Fruit fly (Drosophila melanogaster) whole organism, embryonic: Measurements from ENCODE around the gene CG14655.

ENCODE experiments used
- Abd-B ChIP-seq: fragments of 200-800 bp; sonication (Bioruptor generic); optimal IDR thresholded peaks from 2 replicates; lab custom pipeline; 2018; ENCODE audit warnings: missing biosample characterization, mild to moderate bottlenecking, missing genetic modification characterization, moderate library complexity
- Antp ChIP-seq: fragments of 200-800 bp; sonication (Bioruptor generic); optimal IDR thresholded peaks from 3 replicates; lab custom pipeline; 2016; ENCODE audit warnings: missing biosample characterization, missing genetic modification characterization
- CG11093 ChIP-seq: fragments of 200-800 bp; sonication (Bioruptor generic); IDR thresholded peaks from 3 replicates; pipeline ENCODE4 v1.3.6; 2022; ENCODE audit warnings: missing biosample characterization, missing genetic modification characterization
- CG11504 ChIP-seq: fragments of 200-800 bp; sonication (Bioruptor generic); optimal IDR thresholded peaks from 3 replicates; lab custom pipeline; 2019; ENCODE audit warnings: missing biosample characterization, mild to moderate bottlenecking, missing genetic modification characterization, moderate library complexity
- CG13424 ChIP-seq: fragments of 200-800 bp; sonication (Bioruptor generic); optimal IDR thresholded peaks from 2 replicates; lab custom pipeline; 2019; ENCODE audit warnings: missing biosample characterization, mild to moderate bottlenecking, missing genetic modification characterization, moderate library complexity
- CG15514 ChIP-seq: fragments of 200-800 bp; sonication (Bioruptor generic); optimal IDR thresholded peaks from 3 replicates; lab custom pipeline; 2017; ENCODE audit warnings: missing biosample characterization, missing genetic modification characterization, mild to moderate bottlenecking, moderate library complexity, missing genetic modification reagents
- CG15696 ChIP-seq: fragments of 200-800 bp; sonication (Bioruptor generic); optimal IDR thresholded peaks from 2 replicates; lab custom pipeline; 2019; ENCODE audit warnings: missing biosample characterization, mild to moderate bottlenecking, missing genetic modification characterization, moderate library complexity
- CG17328 ChIP-seq: fragments of 200-800 bp; sonication (Bioruptor generic); IDR thresholded peaks from 2 replicates; pipeline ENCODE4 v1.3.6; 2022; ENCODE audit warnings: missing biosample characterization, missing genetic modification characterization
- CG18764 ChIP-seq: fragments of 200-800 bp; sonication (Bioruptor generic); optimal IDR thresholded peaks from 3 replicates; lab custom pipeline; 2016; ENCODE audit warnings: missing biosample characterization, missing genetic modification characterization
- CG2120 ChIP-seq: fragments of 200-800 bp; sonication (Bioruptor generic); optimal IDR thresholded peaks from 3 replicates; lab custom pipeline; 2016; ENCODE audit warnings: missing biosample characterization, missing genetic modification characterization
- CG2678 ChIP-seq: fragments of 200-800 bp; sonication (Bioruptor generic); optimal IDR thresholded peaks from 3 replicates; lab custom pipeline; 2019; ENCODE audit warnings: missing biosample characterization, mild to moderate bottlenecking, missing genetic modification characterization, moderate library complexity
- CG31365 ChIP-seq: fragments of 200-800 bp; sonication (Bioruptor generic); optimal IDR thresholded peaks from 2 replicates; lab custom pipeline; 2018; ENCODE audit warnings: missing biosample characterization, mild to moderate bottlenecking, missing genetic modification characterization
- CG32767 ChIP-seq: fragments of 200-800 bp; sonication (Bioruptor generic); IDR thresholded peaks from 2 replicates; pipeline ENCODE4 v1.3.6; 2022; ENCODE audit warnings: missing biosample characterization, missing genetic modification characterization
- CG4328 ChIP-seq: fragments of 200-800 bp; sonication (Bioruptor generic); optimal IDR thresholded peaks from 3 replicates; lab custom pipeline; 2017; ENCODE audit warnings: missing biosample characterization, missing genetic modification reagents, missing genetic modification characterization
- CG7786 ChIP-seq: fragments of 200-800 bp; sonication (Bioruptor generic); optimal IDR thresholded peaks from 2 replicates; lab custom pipeline; 2016; ENCODE audit warnings: missing biosample characterization, missing genetic modification characterization
- CG7987 ChIP-seq: fragments of 200-800 bp; sonication (Bioruptor generic); optimal IDR thresholded peaks from 2 replicates; lab custom pipeline; 2018; ENCODE audit warnings: missing biosample characterization, mild to moderate bottlenecking, missing genetic modification characterization, moderate library complexity
- CG8388 ChIP-seq: fragments of 200-800 bp; sonication (Bioruptor generic); optimal IDR thresholded peaks from 2 replicates; lab custom pipeline; 2019; ENCODE audit warnings: missing biosample characterization, mild to moderate bottlenecking, missing genetic modification characterization, moderate library complexity
- CG9817 ChIP-seq: fragments of 200-800 bp; sonication (Bioruptor generic); optimal IDR thresholded peaks from 2 replicates; lab custom pipeline; 2018; ENCODE audit warnings: missing biosample characterization, mild to moderate bottlenecking, missing genetic modification characterization, moderate library complexity
- D19A ChIP-seq: fragments of 200-800 bp; optimal IDR thresholded peaks from 3 replicates; lab custom pipeline; 2019; ENCODE audit warnings: missing biosample characterization, mild to moderate bottlenecking, missing genetic modification characterization, moderate library complexity
- Dip2 ChIP-seq: fragments of 200-800 bp; sonication (Bioruptor generic); IDR thresholded peaks from 2 replicates; pipeline ENCODE4 v1.3.6; 2022; ENCODE audit warnings: missing biosample characterization, missing genetic modification characterization
- Ets97D ChIP-seq: fragments of 200-800 bp; sonication (Bioruptor generic); optimal IDR thresholded peaks from 3 replicates; lab custom pipeline; 2016; ENCODE audit warnings: missing biosample characterization, missing genetic modification characterization
- Gug ChIP-seq: fragments of 200-800 bp; sonication (Bioruptor generic); IDR thresholded peaks from 4 replicates; pipeline ENCODE4 v1.3.6; 2022; ENCODE audit warnings: missing biosample characterization, missing genetic modification characterization
- Hr51 ChIP-seq, 2 experiments: fragments of 200-800 bp; sonication (Bioruptor generic); optimal IDR thresholded peaks; 2 replicates in 1 of 2; 3 replicates in 1 of 2; lab custom pipeline; 2016 to 2018; ENCODE audit warnings: missing biosample characterization in 2 of 2, missing genetic modification characterization in 2 of 2, mild to moderate bottlenecking in 1 of 2, moderate library complexity in 1 of 2
- Hr78 ChIP-seq, 2 experiments: fragments of 200-800 bp in 1 of 2; fragments of >200 bp in 1 of 2; sonication (Bioruptor generic) in 1 of 2; optimal IDR thresholded peaks; 2 replicates each; lab custom pipeline; 2017 to 2019; ENCODE audit warnings: missing biosample characterization in 2 of 2, missing genetic modification characterization in 2 of 2, mild to moderate bottlenecking in 1 of 2, moderate library complexity in 1 of 2
- Lim3 ChIP-seq: fragments of 200-800 bp; sonication (Bioruptor generic); IDR thresholded peaks from 2 replicates; pipeline ENCODE4 v1.3.6; 2022; ENCODE audit warnings: missing biosample characterization, missing genetic modification characterization
- MTF-1 ChIP-seq: fragments of 200-800 bp; sonication (Bioruptor generic); optimal IDR thresholded peaks from 2 replicates; lab custom pipeline; 2018; ENCODE audit warnings: missing biosample characterization, mild to moderate bottlenecking, missing genetic modification characterization, borderline replicate concordance
- Max ChIP-seq: fragments of 200-800 bp; sonication (Bioruptor generic); optimal IDR thresholded peaks from 2 replicates; lab custom pipeline; 2016; ENCODE audit warnings: missing biosample characterization, mild to moderate bottlenecking, missing genetic modification characterization
- Med ChIP-seq: fragments of 200-800 bp; sonication (Bioruptor generic); peaks from one replicate; lab custom pipeline; 2016; ENCODE audit warnings: missing biosample characterization, missing genetic modification characterization, mild to moderate bottlenecking, inconsistent platforms, moderate library complexity
- Sox102F ChIP-seq: fragments of 200-800 bp; sonication (Bioruptor generic); optimal IDR thresholded peaks from 2 replicates; lab custom pipeline; 2018; ENCODE audit warnings: missing biosample characterization, mild to moderate bottlenecking, missing genetic modification characterization, moderate library complexity
- abd-A ChIP-seq: fragments of 200-800 bp; sonication (Bioruptor generic); optimal IDR thresholded peaks from 3 replicates; lab custom pipeline; 2019; ENCODE audit warnings: missing biosample characterization, mild to moderate bottlenecking, missing genetic modification characterization, moderate library complexity
- bsh ChIP-seq, 2 experiments: fragments of 200-800 bp; sonication (Bioruptor generic); optimal IDR thresholded peaks; 2 replicates each; lab custom pipeline; 2017 to 2018; ENCODE audit warnings: mild to moderate bottlenecking in 2 of 2, missing biosample characterization in 2 of 2, missing genetic modification characterization in 2 of 2, moderate library complexity in 1 of 2
- caup ChIP-seq: fragments of 200-800 bp; sonication (Bioruptor generic); optimal IDR thresholded peaks from 3 replicates; lab custom pipeline; 2017; ENCODE audit warnings: missing biosample characterization, mild to moderate bottlenecking, missing genetic modification characterization, moderate library complexity; ENCODE audit not compliant: severe bottlenecking
- eve ChIP-seq, 2 experiments: fragments of >200 bp; optimal IDR thresholded peaks; 2 replicates each; lab custom pipeline; 2017; ENCODE audit warnings: missing biosample characterization in 2 of 2, missing genetic modification characterization in 2 of 2
- eyg ChIP-seq: fragments of 200-800 bp; sonication (Bioruptor generic); optimal IDR thresholded peaks from 3 replicates; lab custom pipeline; 2016; ENCODE audit warnings: missing biosample characterization, missing genetic modification characterization
- gfzf ChIP-seq: fragments of 200-800 bp; sonication (Bioruptor generic); optimal IDR thresholded peaks from 2 replicates; lab custom pipeline; 2016; ENCODE audit warnings: missing biosample characterization, mild to moderate bottlenecking, missing genetic modification characterization, moderate library complexity
- h ChIP-seq: fragments of >200 bp; optimal IDR thresholded peaks from 2 replicates; lab custom pipeline; 2017
- jing ChIP-seq: fragments of 200-800 bp; sonication (Bioruptor generic); optimal IDR thresholded peaks from 2 replicates; lab custom pipeline; 2018; ENCODE audit warnings: missing biosample characterization, mild to moderate bottlenecking, missing genetic modification characterization
- lola ChIP-seq, 3 experiments: fragments of >200 bp in 2 of 3; fragments of 200-800 bp in 1 of 3; sonication (Bioruptor generic) in 1 of 3; optimal IDR thresholded peaks; 2 replicates each; lab custom pipeline; 2017 to 2019; ENCODE audit warnings: missing biosample characterization in 3 of 3, missing genetic modification characterization in 3 of 3, mild to moderate bottlenecking in 1 of 3, moderate library complexity in 1 of 3
- nau ChIP-seq: fragments of 200-800 bp; sonication (Bioruptor generic); optimal IDR thresholded peaks from 3 replicates; lab custom pipeline; 2017; ENCODE audit warnings: missing biosample characterization, mild to moderate bottlenecking, missing genetic modification characterization, missing genetic modification reagents
- pho ChIP-seq: fragments of 200-800 bp; sonication (Bioruptor generic); optimal IDR thresholded peaks from 2 replicates; lab custom pipeline; 2016; ENCODE audit warnings: missing biosample characterization, missing genetic modification characterization
- pros ChIP-seq: fragments of 200-800 bp; sonication (Bioruptor generic); optimal IDR thresholded peaks from 3 replicates; lab custom pipeline; 2019; ENCODE audit warnings: missing biosample characterization, mild to moderate bottlenecking, missing genetic modification characterization, moderate library complexity
- pum ChIP-seq: fragments of 200-800 bp; sonication (Bioruptor generic); optimal IDR thresholded peaks from 2 replicates; lab custom pipeline; 2016; ENCODE audit warnings: missing biosample characterization, missing genetic modification characterization
- repo ChIP-seq: fragments of 200-800 bp; sonication (Bioruptor generic); optimal IDR thresholded peaks from 2 replicates; lab custom pipeline; 2016; ENCODE audit warnings: missing biosample characterization, missing genetic modification characterization
- scrt ChIP-seq: fragments of 200-800 bp; sonication (Bioruptor generic); optimal IDR thresholded peaks from 2 replicates; lab custom pipeline; 2018; ENCODE audit warnings: missing biosample characterization, mild to moderate bottlenecking, missing genetic modification characterization, moderate library complexity
- shn ChIP-seq: fragments of 200-800 bp; sonication (Bioruptor generic); optimal IDR thresholded peaks from 3 replicates; lab custom pipeline; 2016; ENCODE audit warnings: missing biosample characterization, missing genetic modification characterization
- sima ChIP-seq: fragments of 200-800 bp; sonication (Bioruptor generic); optimal IDR thresholded peaks from 2 replicates; lab custom pipeline; 2016; ENCODE audit warnings: missing biosample characterization, missing genetic modification characterization
- z ChIP-seq: fragments of 200-800 bp; sonication (Bioruptor generic); IDR thresholded peaks from 3 replicates; pipeline ENCODE4 v1.3.6; 2022; ENCODE audit warnings: missing biosample characterization, missing genetic modification characterization

CG14655 gene

DNA sequence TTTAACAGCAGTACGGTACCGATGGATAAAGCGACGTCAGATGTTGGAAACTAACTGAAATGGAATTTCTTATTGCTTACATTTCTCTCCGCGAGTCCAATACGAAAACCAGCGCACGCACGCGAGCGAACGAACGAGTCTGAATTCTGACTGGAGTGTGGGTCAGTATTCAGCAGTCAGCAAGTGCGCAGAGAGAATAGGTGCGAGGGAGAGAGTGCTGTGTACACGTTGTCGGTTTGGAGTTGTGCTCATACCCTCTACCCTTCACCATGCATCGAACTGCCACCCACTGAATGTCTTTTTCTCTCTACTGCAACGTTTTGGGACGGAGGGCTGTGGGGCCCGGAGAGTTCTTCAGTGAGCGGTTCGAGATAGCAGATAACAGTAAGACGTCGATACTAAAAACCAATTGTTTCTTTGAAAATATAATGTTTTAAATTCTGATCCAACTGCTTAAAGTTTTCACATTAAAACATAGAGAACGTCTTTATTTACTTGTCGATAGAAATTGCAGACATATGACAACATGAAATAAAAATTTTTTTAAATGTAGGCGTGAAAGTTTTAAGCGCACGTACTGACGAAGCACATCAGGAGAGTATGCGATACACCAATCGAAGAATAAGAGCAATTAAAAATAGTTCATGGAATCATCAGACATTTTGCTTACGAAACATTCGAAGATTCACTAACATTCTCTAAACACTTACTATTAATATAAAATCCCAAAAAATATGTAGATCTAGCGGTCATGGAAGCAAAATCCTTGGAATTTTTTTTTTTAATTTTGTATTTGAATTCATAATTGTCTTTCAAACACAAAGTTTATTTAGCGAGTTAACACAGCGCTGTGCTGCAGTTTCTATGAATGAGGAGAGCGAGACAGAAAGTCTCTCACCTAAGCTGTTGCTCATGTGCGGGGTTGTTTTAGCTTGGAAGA is 40.3 kb downstream of the CG14655 start (continued):
- TF ChIP-seq Hr78 (GFP tag; optimal IDR thresholded peaks at IDR 0.05; lab: Kevin White, UChicago): peak in 1 of 2 experiments; percentile 77
- TF ChIP-seq scrt (GFP tag; lab: Kevin White, UChicago): peak; percentile 66
- TF ChIP-seq CG18764 (GFP tag; lab: Kevin White, UChicago): peak; percentile 66
- peak; percentile 61; the same call in 1 of the 3 replicates for TF ChIP-seq CG11093 (GFP tag; lab: Robert Waterston, UW)
- TF ChIP-seq Ets97D (GFP tag; lab: Kevin White, UChicago): peak; percentile 46
- TF ChIP-seq CG7987 (GFP tag; lab: Kevin White, UChicago): no peak
- TF ChIP-seq z (GFP tag; lab: Robert Waterston, UW): no peak
- TF ChIP-seq D19A: peak; percentile 71
- no peak for TF ChIP-seq CG32767 (GFP tag; lab: Robert Waterston, UW)
- TF ChIP-seq Gug (GFP tag; lab: Robert Waterston, UW): peak; percentile 54; the same call in 2 of the 4 replicates
- TF ChIP-seq CG2678 (tag; lab: Kevin White, UChicago): peak; percentile 93
- TF ChIP-seq CG4328 (GFP tag; lab: Kevin White, UChicago): peak; percentile 84
- peak; percentile 62 for TF ChIP-seq Max
- TF ChIP-seq pum (GFP tag; lab: Kevin White, UChicago): peak; percentile 89
- TF ChIP-seq bsh (GFP tag; optimal IDR thresholded peaks at IDR 0.05; lab: Kevin White, UChicago): peak; percentile 73 to 75
- peak; percentile 57 for TF ChIP-seq repo
- TF ChIP-seq CG17328 (GFP tag; lab: Robert Waterston, UW): no peak
- peak; percentile 84 for TF ChIP-seq shn
- TF ChIP-seq MTF-1 (GFP tag; lab: Kevin White, UChicago): no peak
- TF ChIP-seq lola (GFP tag; optimal IDR thresholded peaks at IDR 0.05; lab: Kevin White, UChicago): peak in 2 of 3 experiments; percentile 51 to 90
- peak; percentile 89 for TF ChIP-seq CG13424 (tag; lab: Kevin White, UChicago)
- peak; percentile 77 for TF ChIP-seq Antp (GFP tag; lab: Kevin White, UChicago)
- TF ChIP-seq nau (GFP tag; lab: Kevin White, UChicago): peak; percentile 65
- TF ChIP-seq eyg (GFP tag; lab: Kevin White, UChicago): peak; percentile 5
- TF ChIP-seq Lim3 (GFP tag; lab: Robert Waterston, UW): no peak
- TF ChIP-seq Hr51 (GFP tag; optimal IDR thresholded peaks at IDR 0.05; lab: Kevin White, UChicago): peak; percentile 65 to 85
- TF ChIP-seq Abd-B (GFP tag; lab: Kevin White, UChicago): peak; percentile 82
- no peak for TF ChIP-seq Dip2
- TF ChIP-seq Med (GFP tag; lab: Kevin White, UChicago): peak; percentile 83
- peak; percentile 67 for TF ChIP-seq CG9817 (tag; lab: Kevin White, UChicago)
- no peak for TF ChIP-seq gfzf (GFP tag; lab: Kevin White, UChicago)
- TF ChIP-seq CG31365: no peak
- TF ChIP-seq h (lab: Kevin White, UChicago): no peak
- TF ChIP-seq CG2120: peak; percentile 88
- TF ChIP-seq pho (GFP tag; lab: Kevin White, UChicago): peak; percentile 88
- TF ChIP-seq CG11504 (tag; lab: Kevin White, UChicago): peak; percentile 92
- peak in 1 of 2 experiments; percentile 96 for TF ChIP-seq eve (GFP tag; optimal IDR thresholded peaks at IDR 0.05; lab: Kevin White, UChicago)
- TF ChIP-seq CG7786 (GFP tag; lab: Kevin White, UChicago): peak; percentile 83
- peak; percentile 54 for TF ChIP-seq CG15696 (tag; lab: Kevin White, UChicago)
- TF ChIP-seq sima (GFP tag; lab: Kevin White, UChicago): peak; percentile 1
- peak; percentile 79 for TF ChIP-seq pros (GFP tag; lab: Kevin White, UChicago)
- TF ChIP-seq jing (GFP tag; lab: Kevin White, UChicago): peak; percentile 71
- TF ChIP-seq Sox102F: peak; percentile 81
- no peak for TF ChIP-seq CG15514 (GFP tag; lab: Kevin White, UChicago)
- peak; percentile 63 for TF ChIP-seq abd-A (tag; lab: Kevin White, UChicago)
- TF ChIP-seq CG8388 (GFP tag; lab: Kevin White, UChicago): peak; percentile 79
- TF ChIP-seq caup (GFP tag; lab: Kevin White, UChicago): peak; percentile 77
